Worm (Caenorhabditis elegans) whole organism, mixed stage, embryonic: ENCODE results near the gene ZC13.10.
A peak's percentile ranks its signal among the peaks of the same experiment; 100 is the strongest.

Experiments
- M03D4.4 ChIP-seq: sonication (generic microtip); optimal IDR thresholded peaks from 2 replicates; lab custom pipeline; 2017; ENCODE audit warnings: mild to moderate bottlenecking, missing genetic modification characterization, missing compliant biosample characterization
- bed-3 ChIP-seq: fragments of 200-800 bp; sonication (Bioruptor generic); optimal IDR thresholded peaks from 3 replicates; lab custom pipeline; 2018; ENCODE audit warnings: mild to moderate bottlenecking, missing genetic modification characterization, moderate library complexity, missing compliant biosample characterization
- blmp-1 ChIP-seq: fragments of 150-350 bp; optimal IDR thresholded peaks from 2 replicates; lab custom pipeline; 2014; ENCODE audit warnings: missing biosample characterization, missing genetic modification characterization
- ceh-39 ChIP-seq: fragments of 150-350 bp; optimal IDR thresholded peaks from 2 replicates; lab custom pipeline; 2014; ENCODE audit warnings: missing biosample characterization, missing genetic modification characterization
- ces-1 ChIP-seq: fragments of 150-350 bp; optimal IDR thresholded peaks from 2 replicates; lab custom pipeline; 2014; ENCODE audit warnings: missing biosample characterization, missing genetic modification reagents, missing genetic modification characterization
- cnd-1 ChIP-seq: fragments of 200-800 bp; sonication (Bioruptor generic); optimal IDR thresholded peaks from 2 replicates; lab custom pipeline; 2018; ENCODE audit warnings: mild to moderate bottlenecking, missing genetic modification characterization, missing compliant biosample characterization
- drap-1 ChIP-seq: fragments of 200-800 bp; sonication (Bioruptor generic); optimal IDR thresholded peaks from 3 replicates; lab custom pipeline; 2018; ENCODE audit warnings: mild to moderate bottlenecking, missing genetic modification characterization, missing compliant biosample characterization
- elt-1 ChIP-seq: sonication (generic microtip); optimal IDR thresholded peaks from 2 replicates; lab custom pipeline; 2017; ENCODE audit warnings: missing genetic modification characterization, mild to moderate bottlenecking, missing compliant biosample characterization, antibody characterized with exemption, moderate library complexity, borderline replicate concordance; ENCODE audit not compliant: insufficient read depth
- elt-3 ChIP-seq: fragments of 150-350 bp; optimal IDR thresholded peaks from 2 replicates; lab custom pipeline; 2014; ENCODE audit warnings: missing biosample characterization, missing genetic modification characterization
- flh-1 ChIP-seq: fragments of 200-800 bp; sonication (Bioruptor generic); optimal IDR thresholded peaks from 2 replicates; lab custom pipeline; 2018; ENCODE audit warnings: mild to moderate bottlenecking, missing genetic modification characterization, moderate library complexity, missing compliant biosample characterization
- ham-2 ChIP-seq: fragments of 200-800 bp; sonication (Bioruptor generic); optimal IDR thresholded peaks from 2 replicates; lab custom pipeline; 2018; ENCODE audit warnings: mild to moderate bottlenecking, missing genetic modification characterization, missing compliant biosample characterization
- hlh-1 ChIP-seq: fragments of 150-350 bp; optimal IDR thresholded peaks from 2 replicates; lab custom pipeline; 2014; ENCODE audit warnings: missing biosample characterization, missing genetic modification reagents, missing genetic modification characterization
- lin-13 ChIP-seq: fragments of 150-350 bp; optimal IDR thresholded peaks from 2 replicates; lab custom pipeline; 2014; ENCODE audit warnings: missing biosample characterization, missing genetic modification characterization
- lin-32 ChIP-seq: fragments of 200-800 bp; sonication (Bioruptor generic); optimal IDR thresholded peaks from 2 replicates; lab custom pipeline; 2018; ENCODE audit warnings: mild to moderate bottlenecking, missing genetic modification characterization, missing compliant biosample characterization
- lsy-2 ChIP-seq: fragments of 150-350 bp; optimal IDR thresholded peaks from 2 replicates; lab custom pipeline; 2014; ENCODE audit warnings: missing biosample characterization, missing genetic modification characterization
- mab-5 ChIP-seq: fragments of 150-350 bp; optimal IDR thresholded peaks from 2 replicates; lab custom pipeline; 2014; ENCODE audit warnings: missing biosample characterization, missing genetic modification characterization
- mep-1 ChIP-seq: fragments of 150-350 bp; optimal IDR thresholded peaks from 2 replicates; lab custom pipeline; 2017; ENCODE audit warnings: missing biosample characterization, missing genetic modification reagents, missing genetic modification characterization, inconsistent platforms
- mls-2 ChIP-seq: sonication (generic microtip); optimal IDR thresholded peaks from 2 replicates; lab custom pipeline; 2016; ENCODE audit warnings: mild to moderate bottlenecking, missing genetic modification characterization, moderate library complexity, missing compliant biosample characterization
- nhr-12 ChIP-seq: fragments of 150-350 bp; optimal IDR thresholded peaks from 2 replicates; lab custom pipeline; 2014; ENCODE audit warnings: missing biosample characterization, missing genetic modification characterization
- nhr-2 ChIP-seq: fragments of 150-350 bp; optimal IDR thresholded peaks from 2 replicates; lab custom pipeline; 2014; ENCODE audit warnings: missing biosample characterization, missing genetic modification characterization
- nhr-237 ChIP-seq: fragments of 150-350 bp; optimal IDR thresholded peaks from 2 replicates; lab custom pipeline; 2014; ENCODE audit warnings: missing biosample characterization, missing genetic modification characterization
- nhr-76 ChIP-seq: sonication (generic microtip); optimal IDR thresholded peaks from 2 replicates; lab custom pipeline; 2017; ENCODE audit warnings: missing biosample characterization, missing genetic modification characterization
- pha-4 ChIP-seq: fragments of 150-350 bp; optimal IDR thresholded peaks from 2 replicates; lab custom pipeline; 2018; ENCODE audit warnings: missing biosample characterization, missing genetic modification reagents, missing genetic modification characterization
- sem-2 ChIP-seq: fragments of 200-800 bp; sonication (Bioruptor generic); optimal IDR thresholded peaks from 2 replicates; lab custom pipeline; 2018; ENCODE audit warnings: mild to moderate bottlenecking, missing genetic modification characterization, missing compliant biosample characterization
- snpc-4 ChIP-seq: fragments of 150-350 bp; optimal IDR thresholded peaks from 2 replicates; lab custom pipeline; 2014; ENCODE audit warnings: missing biosample characterization, missing genetic modification characterization
- sptf-1 ChIP-seq: sonication (generic microtip); optimal IDR thresholded peaks from 2 replicates; lab custom pipeline; 2017; ENCODE audit warnings: mild to moderate bottlenecking, missing genetic modification characterization, moderate library complexity, missing compliant biosample characterization
- unc-120 ChIP-seq: sonication (generic microtip); optimal IDR thresholded peaks from 2 replicates; lab custom pipeline; 2017; ENCODE audit warnings: missing genetic modification characterization, missing compliant biosample characterization; ENCODE audit not compliant: poor library complexity, severe bottlenecking
- unc-39 ChIP-seq: fragments of 150-350 bp; optimal IDR thresholded peaks from 2 replicates; lab custom pipeline; 2014; ENCODE audit warnings: missing biosample characterization, missing genetic modification characterization
- ztf-11 ChIP-seq: fragments of 150-350 bp; optimal IDR thresholded peaks from 2 replicates; lab custom pipeline; 2014; ENCODE audit warnings: missing biosample characterization, missing genetic modification characterization

Gene ZC13.10

ce11 chrX:865214-865613, 37.2 kb downstream of the ZC13.10 start:
- TF ChIP-seq hlh-1 (tag; lab: Kevin White, UChicago) (no peak), nhr-76 (tag; lab: Kevin White, UChicago) (no peak), flh-1 (GFP tag; lab: Kevin White, UChicago) (no peak), nhr-237 (tag; lab: Kevin White, UChicago) (no peak), blmp-1 (tag; lab: Kevin White, UChicago) (no peak), ham-2 (no peak), unc-39 (tag; lab: Kevin White, UChicago) (no peak), mab-5 (no peak), elt-3 (tag; lab: Kevin White, UChicago) (no peak), mep-1 (no peak), nhr-12 (tag; lab: Kevin White, UChicago) (no peak), mls-2 (tag; lab: Kevin White, UChicago) (no peak), lin-32 (no peak), ceh-39 (tag; lab: Kevin White, UChicago) (no peak), sem-2 (GFP tag; lab: Kevin White, UChicago) (no peak)

- TF ChIP-seq elt-3 (tag; lab: Kevin White, UChicago) (peak; percentile 73), snpc-4 (tag; lab: Kevin White, UChicago) (no peak)
These were observed 38.1 kb downstream of the ZC13.10 start for ce11 chrX:864293-864731.

DNA sequence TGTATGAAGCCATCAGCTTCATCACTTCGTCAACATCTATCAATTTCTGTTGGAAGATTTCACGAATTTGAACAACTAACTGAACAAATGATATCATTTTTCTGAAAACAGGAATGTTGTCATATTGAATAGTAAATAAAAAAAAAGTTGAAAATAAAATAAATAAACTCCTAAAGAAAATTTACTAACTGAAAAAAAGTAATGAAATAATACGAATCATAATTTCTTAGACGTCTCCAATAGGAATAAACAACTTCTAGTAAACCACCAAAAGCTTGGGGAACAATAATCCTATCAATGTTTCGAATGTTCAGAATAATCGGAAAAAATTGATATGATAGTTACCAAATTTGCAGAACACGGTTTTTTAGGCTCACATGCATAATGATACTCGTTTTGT, 38.9 kb downstream of the ZC13.10 start, which contains the start of gene cdo-1:
cdo-1 (minus strand) TSS at position 101 of the 400 bp plus-strand sequence.
- no peak for TF ChIP-seq snpc-4 (tag; lab: Kevin White, UChicago)
- TF ChIP-seq hlh-1 (tag; lab: Kevin White, UChicago): no peak
- no peak for TF ChIP-seq cnd-1 (tag; lab: Kevin White, UChicago)
- no peak for TF ChIP-seq unc-120 (tag; lab: Kevin White, UChicago)
- TF ChIP-seq flh-1 (GFP tag; lab: Kevin White, UChicago): no peak
- TF ChIP-seq nhr-76 (tag; lab: Kevin White, UChicago): no peak
- TF ChIP-seq mab-5: no peak
- no peak for TF ChIP-seq nhr-237 (tag; lab: Kevin White, UChicago)
- no peak for TF ChIP-seq unc-39 (tag; lab: Kevin White, UChicago)
- TF ChIP-seq mep-1: no peak
- no peak for TF ChIP-seq sem-2 (GFP tag; lab: Kevin White, UChicago)
- no peak for TF ChIP-seq ces-1 (GFP tag; lab: Kevin White, UChicago)
- no peak for TF ChIP-seq bed-3 (GFP tag; lab: Kevin White, UChicago)
- no peak for TF ChIP-seq ham-2

DNA sequence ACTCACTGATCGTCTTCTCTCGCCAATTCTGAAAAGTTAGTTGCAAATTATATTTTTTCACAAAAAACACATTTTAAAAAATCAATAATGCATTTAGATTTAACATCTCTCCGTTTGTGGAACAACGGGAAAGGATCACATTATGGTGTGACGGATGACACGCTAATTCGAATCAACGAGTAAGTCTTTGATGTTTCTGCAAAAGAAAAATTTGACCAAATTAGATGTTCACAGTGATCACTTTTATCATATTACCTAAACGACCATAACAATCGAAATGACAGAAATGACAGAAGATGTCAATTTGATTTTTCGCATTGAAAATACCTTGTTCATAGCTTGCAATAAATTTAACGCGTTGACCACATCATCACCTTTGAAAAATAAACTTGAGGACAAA, 41.0 kb downstream of the ZC13.10 start:
- TF ChIP-seq unc-39 (tag; lab: Kevin White, UChicago): no peak
- TF ChIP-seq ztf-11 (tag; lab: Kevin White, UChicago): no peak
- TF ChIP-seq mep-1: no peak
- TF ChIP-seq lsy-2: no peak
- TF ChIP-seq mab-5: no peak

DNA sequence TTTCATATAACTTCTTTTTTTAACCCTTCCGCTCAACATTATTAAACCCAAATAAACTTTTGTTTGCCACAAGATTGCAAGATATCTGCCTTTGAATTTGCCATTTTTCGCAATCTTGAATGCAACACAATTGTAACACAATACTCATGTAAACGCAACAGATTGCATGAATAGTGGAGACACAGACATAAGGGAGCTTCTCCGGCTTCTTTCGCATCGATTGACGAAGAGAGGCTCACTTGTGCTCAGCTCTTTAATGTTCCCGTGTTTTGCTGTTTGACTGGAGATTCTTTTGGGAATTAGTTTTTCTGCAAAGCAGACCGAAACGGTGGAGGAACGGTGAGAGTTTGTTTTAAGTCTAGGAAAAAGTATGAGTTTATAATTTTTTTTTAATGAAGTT, 43.0 kb downstream of the ZC13.10 start, which contains the start of gene F56F10.2:
F56F10.2 (plus strand) TSS at position 215 of the 400 bp plus-strand sequence.
- TF ChIP-seq nhr-2 (tag; lab: Kevin White, UChicago): no peak
- no peak for TF ChIP-seq nhr-237 (tag; lab: Kevin White, UChicago)
- TF ChIP-seq ces-1 (GFP tag; lab: Kevin White, UChicago): peak; percentile 90

DNA sequence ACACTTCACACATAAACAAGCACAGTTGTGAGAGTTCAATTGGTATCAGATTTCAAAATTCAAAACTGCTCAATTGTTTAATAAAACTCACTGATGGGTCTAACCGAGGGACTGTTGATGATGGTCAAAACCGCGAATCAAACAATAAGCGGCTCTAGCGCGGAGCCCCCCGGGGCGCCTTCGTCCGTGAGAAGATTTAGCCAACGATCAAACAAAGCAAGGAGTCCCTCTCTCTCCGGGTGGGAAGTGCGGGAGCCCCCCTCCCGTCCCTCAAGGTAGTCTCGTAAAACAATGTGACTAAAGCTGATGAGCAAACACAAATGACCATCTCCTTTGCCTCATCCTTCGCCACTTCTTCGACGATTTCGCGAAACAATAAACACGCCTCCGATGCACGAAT, 44.8 kb downstream of the ZC13.10 start:
- no peak for TF ChIP-seq M03D4.4 (tag; lab: Kevin White, UChicago)
- TF ChIP-seq drap-1: no peak
- no peak for TF ChIP-seq nhr-12 (tag; lab: Kevin White, UChicago)
- TF ChIP-seq lin-13 (tag; lab: Kevin White, UChicago): no peak
- no peak for TF ChIP-seq sptf-1 (tag; lab: Kevin White, UChicago)
- TF ChIP-seq lin-32: no peak
- no peak for TF ChIP-seq cnd-1 (tag; lab: Kevin White, UChicago)
- no peak for TF ChIP-seq ztf-11 (tag; lab: Kevin White, UChicago)
- peak; percentile 27 for TF ChIP-seq pha-4

- TF ChIP-seq ceh-39 (tag; lab: Kevin White, UChicago) (no peak), flh-1 (GFP tag; lab: Kevin White, UChicago) (no peak), sptf-1 (tag; lab: Kevin White, UChicago) (no peak), unc-39 (tag; lab: Kevin White, UChicago) (no peak), ces-1 (GFP tag; lab: Kevin White, UChicago) (no peak), lsy-2 (no peak), mab-5 (no peak), unc-120 (tag; lab: Kevin White, UChicago) (no peak), mls-2 (tag; lab: Kevin White, UChicago) (no peak), elt-1 (tag; lab: Kevin White, UChicago) (no peak)
These were observed 48.8 kb downstream of the ZC13.10 start for ce11 chrX:853604-854003.
